Fruit fly (Drosophila melanogaster): ENCODE data around the gene nudC.

nudC gene

dm6 chr3L:16762203-16762997 is 42.4 kb upstream of the nudC start (continued):
- no peak for TF ChIP-seq CG6854 (GFP tag; optimal IDR thresholded peaks at IDR 0.05)
- no peak for TF ChIP-seq Gug (GFP tag; IDR thresholded peaks at IDR 0.05)
- peak; percentile 58 for TF ChIP-seq net (GFP tag; optimal IDR thresholded peaks at IDR 0.05)
- peak; percentile 23 for TF ChIP-seq CG11762 (GFP tag; optimal IDR thresholded peaks at IDR 0.05; ENCODE audit: insufficient read depth)
- TF ChIP-seq Eip75B (GFP tag; optimal IDR thresholded peaks at IDR 0.05) = peak; percentile 48
- TF ChIP-seq CG6276 (GFP tag; optimal IDR thresholded peaks at IDR 0.05) = peak; percentile 29
- TF ChIP-seq CG10631 (GFP tag; optimal IDR thresholded peaks at IDR 0.05) = peak; percentile 71
- peak; percentile 65 for TF ChIP-seq CG6808 (GFP tag; optimal IDR thresholded peaks at IDR 0.05)
- peak; percentile 33 for TF ChIP-seq Sox102F (GFP tag; optimal IDR thresholded peaks at IDR 0.05)
- no peak for TF ChIP-seq Blimp-1 (GFP tag; optimal IDR thresholded peaks at IDR 0.05)
- peak; percentile 56 for TF ChIP-seq spab (GFP tag; optimal IDR thresholded peaks at IDR 0.05)
- peak; percentile 47 for TF ChIP-seq Met (GFP tag; optimal IDR thresholded peaks at IDR 0.05)
- peak; percentile 79 for TF ChIP-seq achi (GFP tag; optimal IDR thresholded peaks at IDR 0.05)
- no peak for TF ChIP-seq Sox15 (GFP tag; optimal IDR thresholded peaks at IDR 0.05)
- TF ChIP-seq lz (GFP tag; optimal IDR thresholded peaks at IDR 0.05) = no peak
- no peak for TF ChIP-seq eg (GFP tag; IDR thresholded peaks at IDR 0.05)
- peak; percentile 62 for TF ChIP-seq CG3032 (tag; optimal IDR thresholded peaks at IDR 0.05)
- TF ChIP-seq CG34406 (GFP tag; optimal IDR thresholded peaks at IDR 0.05) = peak; percentile 58
- TF ChIP-seq Smox (GFP tag; optimal IDR thresholded peaks at IDR 0.05) = peak; percentile 46
- TF ChIP-seq fd85E (GFP tag; optimal IDR thresholded peaks at IDR 0.05) = no peak
- TF ChIP-seq CG1621 (tag; optimal IDR thresholded peaks at IDR 0.05) = peak; percentile 58
- TF ChIP-seq pdm3 (GFP tag; optimal IDR thresholded peaks at IDR 0.05) = peak; percentile 69
- peak; percentile 72 for TF ChIP-seq CG32006 (GFP tag; optimal IDR thresholded peaks at IDR 0.05)
- TF ChIP-seq Lpt (GFP tag; optimal IDR thresholded peaks at IDR 0.05) = no peak
- peak; percentile 45 for TF ChIP-seq CG4318 (GFP tag; optimal IDR thresholded peaks at IDR 0.05)
- TF ChIP-seq esn (GFP tag; optimal IDR thresholded peaks at IDR 0.05) = peak; percentile 43
- no peak for TF ChIP-seq Ets21C (GFP tag; optimal IDR thresholded peaks at IDR 0.05)
- no peak for TF ChIP-seq dac (GFP tag; optimal IDR thresholded peaks at IDR 0.05)
- TF ChIP-seq CG6163 (GFP tag; IDR thresholded peaks at IDR 0.05) = peak; percentile 70; the same call in 2 of the 3 replicates
- peak; percentile 67 for TF ChIP-seq OdsH (GFP tag; optimal IDR thresholded peaks at IDR 0.05)

- TF ChIP-seq fd85E (GFP tag; optimal IDR thresholded peaks at IDR 0.05) (peak; percentile 23), fkh (GFP tag; optimal IDR thresholded peaks at IDR 0.05) (peak; percentile 50), CG31627 (GFP tag; optimal IDR thresholded peaks at IDR 0.05) (no peak), net (GFP tag; optimal IDR thresholded peaks at IDR 0.05) (peak; percentile 61), CG34406 (GFP tag; optimal IDR thresholded peaks at IDR 0.05) (peak; percentile 52), cyc (GFP tag; optimal IDR thresholded peaks at IDR 0.05) (peak; percentile 4), Lpt (GFP tag; optimal IDR thresholded peaks at IDR 0.05) (peak; percentile 53), CG6163 (GFP tag; IDR thresholded peaks at IDR 0.05) (peak; percentile 63; the same call in 2 of the 3 replicates), CG3919 (GFP tag; optimal IDR thresholded peaks at IDR 0.05) (peak; percentile 59), Met (GFP tag; optimal IDR thresholded peaks at IDR 0.05) (peak; percentile 56), svp (GFP tag) (no peak), CG4318 (GFP tag; optimal IDR thresholded peaks at IDR 0.05) (no peak), Sox14 (GFP tag; optimal IDR thresholded peaks at IDR 0.05) (no peak), Eip78C (GFP tag) (peak; percentile 93), CG10669 (GFP tag; optimal IDR thresholded peaks at IDR 0.05) (peak; percentile 52), CG3032 (tag; optimal IDR thresholded peaks at IDR 0.05) (peak; percentile 50), CG11762 (GFP tag; optimal IDR thresholded peaks at IDR 0.05; ENCODE audit: insufficient read depth) (peak; percentile 8), Gug (GFP tag; IDR thresholded peaks at IDR 0.05) (no peak), Blimp-1 (GFP tag; optimal IDR thresholded peaks at IDR 0.05) (no peak), CG8632 (GFP tag; optimal IDR thresholded peaks at IDR 0.05) (peak; percentile 48), Sox15 (GFP tag; optimal IDR thresholded peaks at IDR 0.05) (no peak), CG1621 (tag; optimal IDR thresholded peaks at IDR 0.05) (peak; percentile 18), CG9139 (GFP tag; optimal IDR thresholded peaks at IDR 0.05) (peak; percentile 62), pdm3 (GFP tag; optimal IDR thresholded peaks at IDR 0.05) (peak; percentile 47), Hr39 (GFP tag; optimal IDR thresholded peaks at IDR 0.05) (no peak), eg (GFP tag; IDR thresholded peaks at IDR 0.05) (peak; percentile 58; the same call in 1 of the 3 replicates), CG15336 (GFP tag; IDR thresholded peaks at IDR 0.05) (peak; percentile 75), Hr38 (GFP tag; optimal IDR thresholded peaks at IDR 0.05) (no peak), CG8119 (GFP tag; IDR thresholded peaks at IDR 0.05) (peak; percentile 82), CG10631 (GFP tag; optimal IDR thresholded peaks at IDR 0.05) (peak; percentile 49)
These were observed 38.9 kb upstream of the nudC start, which contains the start of gene Nrt for dm6 chr3L:16765647-16766628. TSS of gene Nrt (plus strand) at chr3L:16766072.

Data from whole organism, prepupa.